Fruit fly (Drosophila melanogaster): ENCODE measurements around the gene Gss1.

DNA sequence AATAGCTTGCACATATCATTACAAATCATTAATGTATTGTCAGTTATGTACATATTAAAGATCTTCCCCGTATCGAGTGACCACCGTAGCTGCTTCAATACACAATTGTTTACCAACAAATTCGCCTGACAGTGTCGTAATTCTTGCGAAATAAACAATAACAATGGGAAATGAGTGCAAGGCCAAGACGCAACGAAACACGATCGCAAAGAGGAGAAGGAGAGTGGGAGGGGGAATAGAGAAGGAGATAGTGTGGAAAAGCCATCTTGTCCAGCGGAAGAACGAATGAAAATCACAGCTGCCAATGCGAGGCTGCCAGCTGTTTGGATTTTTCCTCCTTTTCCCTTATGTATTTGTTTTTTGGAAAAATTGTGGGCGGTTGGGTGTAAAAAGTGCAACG is 4.1 kb upstream of the Gss1 start:
- peak; percentile 75 for TF ChIP-seq CG14711 (tag; optimal IDR thresholded peaks at IDR 0.05)
- no peak for TF ChIP-seq kay (GFP tag; ENCODE audit: borderline replicate concordance)
- TF ChIP-seq CG5204 (GFP tag; optimal IDR thresholded peaks at IDR 0.05), result no peak
- no peak for TF ChIP-seq CG7101 (tag; optimal IDR thresholded peaks at IDR 0.05)
- no peak for TF ChIP-seq CG1620 (GFP tag; optimal IDR thresholded peaks at IDR 0.05)

All from whole organism, adult.